Fruit fly (Drosophila melanogaster) Kc167 (cell line): Measurements from ENCODE around the gene CG46514.
"Not testable (repeated sequence)": the region's sequence is repeated elsewhere in the genome, so short reads cannot be mapped to it uniquely, and the experiment has no call there.

Experiments
- insv ChIP-seq: fragments of >200 bp; optimal IDR thresholded peaks from 3 replicates; lab custom pipeline; 2018; ENCODE audit warnings: missing external identifiers
- psq ChIP-seq: fragments of >200 bp; optimal IDR thresholded peaks from 2 replicates; lab custom pipeline; 2017; ENCODE audit warnings: missing external identifiers

dm6 chrX:22231270-22231669 lies 34.3 kb downstream of the CG46514 start, which contains the start of gene CG46519:
- TF ChIP-seq psq (lab: Kevin White, UChicago); insv: not testable (repeated sequence)
